Fruit fly (Drosophila melanogaster) whole organism, embryonic: ENCODE data around the gene srl.

Source experiments
- Abd-B ChIP-seq: fragments of 200-800 bp; sonication (Bioruptor generic); optimal IDR thresholded peaks from 2 replicates; lab custom pipeline; 2018; ENCODE audit warnings: missing biosample characterization, mild to moderate bottlenecking, missing genetic modification characterization, moderate library complexity
- Antp ChIP-seq: fragments of 200-800 bp; sonication (Bioruptor generic); optimal IDR thresholded peaks from 3 replicates; lab custom pipeline; 2016; ENCODE audit warnings: missing biosample characterization, missing genetic modification characterization
- B-H2 ChIP-seq: fragments of 200-800 bp; sonication (Bioruptor generic); optimal IDR thresholded peaks from 2 replicates; lab custom pipeline; 2018; ENCODE audit warnings: missing biosample characterization, mild to moderate bottlenecking, missing genetic modification characterization
- CG11093 ChIP-seq: fragments of 200-800 bp; sonication (Bioruptor generic); IDR thresholded peaks from 3 replicates; pipeline ENCODE4 v1.3.6; 2022; ENCODE audit warnings: missing biosample characterization, missing genetic modification characterization
- CG11456 ChIP-seq: fragments of 200-800 bp; sonication (Bioruptor generic); IDR thresholded peaks from 3 replicates; pipeline ENCODE4 v1.3.6; 2022; ENCODE audit warnings: missing biosample characterization, missing genetic modification characterization
- CG11723 ChIP-seq: fragments of 200-800 bp; sonication (Bioruptor generic); optimal IDR thresholded peaks from 2 replicates; lab custom pipeline; 2017; ENCODE audit warnings: missing biosample characterization, mild to moderate bottlenecking, missing genetic modification characterization
- CG12744 ChIP-seq: fragments of 200-800 bp; sonication (Bioruptor generic); optimal IDR thresholded peaks from 2 replicates; lab custom pipeline; 2016; ENCODE audit warnings: missing biosample characterization, missing genetic modification characterization
- CG13123 ChIP-seq: fragments of 200-800 bp; sonication (Bioruptor generic); optimal IDR thresholded peaks from 2 replicates; lab custom pipeline; 2016; ENCODE audit warnings: missing biosample characterization, missing genetic modification characterization
- CG15011 ChIP-seq: fragments of 200-800 bp; sonication (Bioruptor generic); optimal IDR thresholded peaks from 3 replicates; lab custom pipeline; 2018; ENCODE audit warnings: missing biosample characterization, mild to moderate bottlenecking, missing genetic modification characterization
- CG1603 ChIP-seq: fragments of 200-800 bp; sonication (Bioruptor generic); optimal IDR thresholded peaks from 2 replicates; lab custom pipeline; 2019; ENCODE audit warnings: missing biosample characterization, mild to moderate bottlenecking, missing genetic modification characterization, moderate library complexity
- CG1647 ChIP-seq: fragments of 200-800 bp; sonication (Bioruptor generic); optimal IDR thresholded peaks from 3 replicates; lab custom pipeline; 2016; ENCODE audit warnings: missing biosample characterization, missing genetic modification characterization
- CG17186 ChIP-seq: fragments of 200-800 bp; sonication (Bioruptor generic); optimal IDR thresholded peaks from 3 replicates; lab custom pipeline; 2017; ENCODE audit warnings: missing biosample characterization, missing genetic modification reagents, missing genetic modification characterization
- CG18262 ChIP-seq: fragments of 200-800 bp; optimal IDR thresholded peaks from 3 replicates; lab custom pipeline; 2019; ENCODE audit warnings: missing biosample characterization, mild to moderate bottlenecking, missing genetic modification characterization, moderate library complexity
- CG18764 ChIP-seq: fragments of 200-800 bp; sonication (Bioruptor generic); optimal IDR thresholded peaks from 3 replicates; lab custom pipeline; 2016; ENCODE audit warnings: missing biosample characterization, missing genetic modification characterization
- CG2889 ChIP-seq: fragments of 200-800 bp; sonication (Bioruptor generic); IDR thresholded peaks from 3 replicates; pipeline ENCODE4 v1.3.6; 2022; ENCODE audit warnings: missing biosample characterization, missing genetic modification characterization
- CG31365 ChIP-seq: fragments of 200-800 bp; sonication (Bioruptor generic); optimal IDR thresholded peaks from 2 replicates; lab custom pipeline; 2018; ENCODE audit warnings: missing biosample characterization, mild to moderate bottlenecking, missing genetic modification characterization
- CG33557 ChIP-seq: fragments of 200-800 bp; sonication (Bioruptor generic); optimal IDR thresholded peaks from 2 replicates; lab custom pipeline; 2019; ENCODE audit warnings: missing biosample characterization, mild to moderate bottlenecking, missing genetic modification characterization, moderate library complexity
- CG4282 ChIP-seq: fragments of 200-800 bp; sonication (Bioruptor generic); optimal IDR thresholded peaks from 2 replicates; lab custom pipeline; 2016; ENCODE audit warnings: missing biosample characterization, missing genetic modification characterization
- CG4424 ChIP-seq: fragments of 200-800 bp; sonication (Bioruptor generic); optimal IDR thresholded peaks from 3 replicates; lab custom pipeline; 2016; ENCODE audit warnings: missing biosample characterization, missing genetic modification characterization
- CG6765 ChIP-seq: fragments of 200-800 bp; sonication (Bioruptor generic); optimal IDR thresholded peaks from 3 replicates; lab custom pipeline; 2017; ENCODE audit warnings: missing biosample characterization, mild to moderate bottlenecking, missing genetic modification characterization
- D19A ChIP-seq: fragments of 200-800 bp; optimal IDR thresholded peaks from 3 replicates; lab custom pipeline; 2019; ENCODE audit warnings: missing biosample characterization, mild to moderate bottlenecking, missing genetic modification characterization, moderate library complexity
- Doc2 ChIP-seq: fragments of 200-800 bp; sonication (Bioruptor generic); IDR thresholded peaks from 2 replicates; pipeline ENCODE4 v1.3.6; 2022; ENCODE audit warnings: missing biosample characterization, missing genetic modification characterization
- Dp ChIP-seq: fragments of 200-800 bp; sonication (Bioruptor generic); optimal IDR thresholded peaks from 2 replicates; lab custom pipeline; 2018; ENCODE audit warnings: missing biosample characterization, mild to moderate bottlenecking, missing genetic modification characterization, moderate library complexity
- E2f2 ChIP-seq: fragments of 200-800 bp; sonication (Bioruptor generic); IDR thresholded peaks from 2 replicates; pipeline ENCODE4 v1.3.6; 2022; ENCODE audit warnings: missing biosample characterization, missing genetic modification characterization
- Fer2 ChIP-seq: fragments of 200-800 bp; sonication (Bioruptor generic); optimal IDR thresholded peaks from 2 replicates; lab custom pipeline; 2018; ENCODE audit warnings: missing biosample characterization, mild to moderate bottlenecking, missing genetic modification characterization, moderate library complexity
- Fer3 ChIP-seq: fragments of 200-800 bp; sonication (Bioruptor generic); optimal IDR thresholded peaks from 2 replicates; lab custom pipeline; 2018; ENCODE audit warnings: missing biosample characterization, mild to moderate bottlenecking, missing genetic modification characterization, moderate library complexity
- HmgD ChIP-seq: fragments of 200-800 bp; sonication (Bioruptor generic); optimal IDR thresholded peaks from 3 replicates; lab custom pipeline; 2016; ENCODE audit warnings: missing biosample characterization, missing genetic modification characterization
- Hmx ChIP-seq: fragments of 200-800 bp; sonication (Bioruptor generic); optimal IDR thresholded peaks from 2 replicates; lab custom pipeline; 2016; ENCODE audit warnings: missing biosample characterization, missing genetic modification characterization
- Hr39 ChIP-seq: fragments of >200 bp; optimal IDR thresholded peaks from 2 replicates; lab custom pipeline; 2017
- Hr78 ChIP-seq, 2 experiments: fragments of 200-800 bp in 1 of 2; fragments of >200 bp in 1 of 2; sonication (Bioruptor generic) in 1 of 2; optimal IDR thresholded peaks; 2 replicates each; lab custom pipeline; 2017 to 2019; ENCODE audit warnings: missing biosample characterization in 2 of 2, missing genetic modification characterization in 2 of 2, mild to moderate bottlenecking in 1 of 2, moderate library complexity in 1 of 2
- Kr ChIP-seq: fragments of 200-800 bp; sonication (Bioruptor generic); optimal IDR thresholded peaks from 2 replicates; lab custom pipeline; 2017; ENCODE audit warnings: missing biosample characterization, mild to moderate bottlenecking, missing genetic modification characterization
- Lpt ChIP-seq: fragments of >200 bp; optimal IDR thresholded peaks from 2 replicates; lab custom pipeline; 2018; ENCODE audit warnings: missing biosample characterization, missing genetic modification characterization
- Max ChIP-seq: fragments of 200-800 bp; sonication (Bioruptor generic); optimal IDR thresholded peaks from 2 replicates; lab custom pipeline; 2016; ENCODE audit warnings: missing biosample characterization, mild to moderate bottlenecking, missing genetic modification characterization
- Med ChIP-seq: fragments of 200-800 bp; sonication (Bioruptor generic); peaks from one replicate; lab custom pipeline; 2016; ENCODE audit warnings: missing biosample characterization, missing genetic modification characterization, mild to moderate bottlenecking, inconsistent platforms, moderate library complexity
- Myb ChIP-seq: fragments of 200-800 bp; sonication (Bioruptor generic); optimal IDR thresholded peaks from 2 replicates; lab custom pipeline; 2016; ENCODE audit warnings: missing biosample characterization, missing genetic modification characterization
- Nf-YA ChIP-seq: fragments of 200-800 bp; sonication (Bioruptor generic); IDR thresholded peaks from 2 replicates; pipeline ENCODE4 v1.3.6; 2022; ENCODE audit warnings: missing biosample characterization, missing genetic modification characterization
- Sin3A ChIP-seq: fragments of >200 bp; optimal IDR thresholded peaks from 2 replicates; lab custom pipeline; 2018
- Vsx1 ChIP-seq: fragments of 200-800 bp; sonication (Bioruptor generic); optimal IDR thresholded peaks from 2 replicates; lab custom pipeline; 2017; ENCODE audit warnings: missing biosample characterization, mild to moderate bottlenecking, missing genetic modification characterization, missing genetic modification reagents
- ase ChIP-seq: fragments of 200-800 bp; sonication (Bioruptor generic); IDR thresholded peaks from 3 replicates; pipeline ENCODE4 v1.3.6; 2022; ENCODE audit warnings: missing biosample characterization, missing genetic modification characterization
- bab2 ChIP-seq: fragments of 200-800 bp; sonication (Bioruptor generic); optimal IDR thresholded peaks from 2 replicates; lab custom pipeline; 2016; ENCODE audit warnings: missing biosample characterization, missing genetic modification characterization
- disco-r ChIP-seq: fragments of 200-800 bp; sonication (Bioruptor generic); optimal IDR thresholded peaks from 2 replicates; lab custom pipeline; 2016; ENCODE audit warnings: missing biosample characterization, missing genetic modification characterization
- fd3F ChIP-seq: fragments of 200-800 bp; sonication (Bioruptor generic); optimal IDR thresholded peaks from 2 replicates; lab custom pipeline; 2018; ENCODE audit warnings: missing biosample characterization, mild to moderate bottlenecking, missing genetic modification characterization, moderate library complexity
- gce ChIP-seq: fragments of 200-800 bp; sonication (Bioruptor generic); IDR thresholded peaks from 3 replicates; pipeline ENCODE4 v1.3.6; 2022; ENCODE audit warnings: missing biosample characterization, missing genetic modification characterization
- inv ChIP-seq: fragments of 200-800 bp; sonication (Bioruptor generic); IDR thresholded peaks from 2 replicates; pipeline ENCODE4 v1.3.6; 2022; ENCODE audit warnings: missing biosample characterization, missing genetic modification characterization; ENCODE audit not compliant: partially characterized antibody
- luna ChIP-seq: fragments of 200-800 bp; sonication (Bioruptor generic); optimal IDR thresholded peaks from 2 replicates; lab custom pipeline; 2016; ENCODE audit warnings: missing biosample characterization, missing genetic modification characterization
- mam ChIP-seq: fragments of 200-800 bp; sonication (Bioruptor generic); optimal IDR thresholded peaks from 3 replicates; lab custom pipeline; 2016; ENCODE audit warnings: missing biosample characterization, missing genetic modification characterization
- pum ChIP-seq: fragments of 200-800 bp; sonication (Bioruptor generic); optimal IDR thresholded peaks from 2 replicates; lab custom pipeline; 2016; ENCODE audit warnings: missing biosample characterization, missing genetic modification characterization
- pzg ChIP-seq: fragments of 200-800 bp; sonication (Bioruptor generic); optimal IDR thresholded peaks from 3 replicates; lab custom pipeline; 2018; ENCODE audit warnings: missing biosample characterization, mild to moderate bottlenecking, missing genetic modification characterization, moderate library complexity
- rib ChIP-seq: fragments of 200-800 bp; sonication (Bioruptor generic); IDR thresholded peaks from 2 replicates; pipeline ENCODE4 v1.3.6; 2022; ENCODE audit warnings: missing biosample characterization, missing genetic modification characterization
- sim ChIP-seq: fragments of 200-800 bp; sonication (Bioruptor generic); IDR thresholded peaks from 2 replicates; pipeline ENCODE4 v1.3.6; 2022; ENCODE audit warnings: missing biosample characterization, missing genetic modification characterization
- trh ChIP-seq: fragments of 200-800 bp; sonication (Bioruptor generic); optimal IDR thresholded peaks from 2 replicates; lab custom pipeline; 2016; ENCODE audit warnings: missing biosample characterization, missing genetic modification characterization

srl gene

DNA sequence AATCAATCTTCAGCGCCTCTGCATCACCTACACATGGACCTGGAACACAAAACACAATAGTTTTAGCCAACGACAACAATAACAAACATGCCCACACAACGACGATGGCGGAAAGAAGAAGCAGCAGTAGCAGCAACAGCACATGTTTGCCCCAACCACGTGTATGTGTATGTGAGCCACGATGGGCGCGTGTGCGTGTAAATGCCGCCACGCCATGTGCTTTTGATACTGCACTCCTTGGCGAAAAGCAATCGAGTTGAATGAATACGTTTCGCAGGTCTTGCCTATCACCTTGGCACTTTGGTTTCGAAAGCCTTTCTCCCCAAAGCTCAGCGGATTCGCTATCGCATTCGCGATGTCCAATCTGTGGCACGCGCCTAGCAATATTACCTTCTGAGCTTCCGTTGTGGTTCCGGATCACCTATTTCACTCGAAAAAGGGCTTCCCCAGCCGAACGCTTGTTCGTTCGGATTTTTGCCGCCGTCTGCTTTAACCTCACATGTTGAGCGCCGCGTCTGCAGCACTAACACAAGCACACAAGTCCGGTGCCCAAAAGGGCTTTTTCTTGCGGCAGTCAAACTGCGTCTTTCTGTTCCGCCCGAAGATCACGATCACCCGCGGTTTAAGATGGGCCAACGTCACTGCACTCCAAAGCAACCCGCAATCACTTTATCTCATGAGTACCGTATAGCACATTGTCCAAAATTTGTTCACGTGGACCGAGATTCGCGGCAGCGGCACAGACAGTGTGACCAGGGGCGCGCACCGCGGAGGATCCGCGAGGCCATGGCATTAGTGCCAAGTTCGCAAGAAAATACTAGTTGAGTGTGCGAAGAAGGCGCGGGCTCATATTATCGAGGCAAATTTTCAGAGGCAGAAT, at the start of gene srl:
srl (minus strand) TSS at position 751 of the 880 bp plus-strand sequence.
- TF ChIP-seq ase (GFP tag; lab: Robert Waterston, UW): no peak
- TF ChIP-seq CG1647 (GFP tag; lab: Kevin White, UChicago): no peak
- no peak for TF ChIP-seq Hmx (GFP tag; lab: Kevin White, UChicago)
- TF ChIP-seq CG4282: no peak
- no peak for TF ChIP-seq sim (GFP tag; lab: Robert Waterston, UW)
- TF ChIP-seq Lpt (GFP tag; lab: Kevin White, UChicago): no peak
- no peak for TF ChIP-seq CG18764 (GFP tag; lab: Kevin White, UChicago)
- no peak for TF ChIP-seq inv (GFP tag; lab: Robert Waterston, UW)
- no peak for TF ChIP-seq Vsx1
- TF ChIP-seq CG11456: no peak
- no peak for TF ChIP-seq CG6765 (GFP tag; lab: Kevin White, UChicago)
- TF ChIP-seq bab2: no peak
- TF ChIP-seq Antp (GFP tag; lab: Kevin White, UChicago): no peak
- peak; percentile 83 for TF ChIP-seq E2f2 (GFP tag; lab: Robert Waterston, UW)
- no peak for TF ChIP-seq Hr39
- TF ChIP-seq luna: no peak
- no peak for TF ChIP-seq gce
- TF ChIP-seq Med (GFP tag; lab: Kevin White, UChicago): peak; percentile 86
- no peak for TF ChIP-seq mam (GFP tag; lab: Kevin White, UChicago)
- TF ChIP-seq B-H2: no peak
- no peak for TF ChIP-seq trh (GFP tag; lab: Kevin White, UChicago)
- no peak for TF ChIP-seq CG13123 (GFP tag; lab: Kevin White, UChicago)
- TF ChIP-seq CG11723 (GFP tag; lab: Kevin White, UChicago): no peak
- peak; percentile 23 for TF ChIP-seq Myb (GFP tag; lab: Kevin White, UChicago)
- no peak for TF ChIP-seq Kr (GFP tag; lab: Kevin White, UChicago)
- no peak for TF ChIP-seq CG4424 (GFP tag; lab: Kevin White, UChicago)
- no peak for TF ChIP-seq Fer2
- TF ChIP-seq Max (GFP tag; lab: Kevin White, UChicago): peak; percentile 85
- TF ChIP-seq CG11093 (GFP tag; lab: Robert Waterston, UW): no peak
- peak; percentile 76 for TF ChIP-seq Sin3A (lab: Kevin White, UChicago)
- no peak for TF ChIP-seq Hr78 (GFP tag; optimal IDR thresholded peaks at IDR 0.05; lab: Kevin White, UChicago)
- TF ChIP-seq rib: no peak
- peak; percentile 21 for TF ChIP-seq D19A (tag; lab: Kevin White, UChicago)
- TF ChIP-seq CG33557 (GFP tag; lab: Kevin White, UChicago): no peak
- no peak for TF ChIP-seq CG31365 (tag; lab: Kevin White, UChicago)
- no peak for TF ChIP-seq Nf-YA (GFP tag; lab: Robert Waterston, UW)
- TF ChIP-seq disco-r (GFP tag; lab: Kevin White, UChicago): no peak
- peak; percentile 52 for TF ChIP-seq HmgD (GFP tag; lab: Kevin White, UChicago)
- TF ChIP-seq Abd-B (GFP tag; lab: Kevin White, UChicago): no peak
- no peak for TF ChIP-seq CG12744
- no peak for TF ChIP-seq pum (GFP tag; lab: Kevin White, UChicago)
- no peak for TF ChIP-seq CG2889 (GFP tag; lab: Robert Waterston, UW)
- no peak for TF ChIP-seq Fer3
- peak; percentile 78 for TF ChIP-seq Dp (GFP tag; lab: Kevin White, UChicago)
- peak; percentile 72 for TF ChIP-seq CG1603
- no peak for TF ChIP-seq Doc2 (GFP tag; lab: Robert Waterston, UW)
- peak; percentile 93 for TF ChIP-seq CG17186 (GFP tag; lab: Kevin White, UChicago)
- TF ChIP-seq CG18262 (tag; lab: Kevin White, UChicago): no peak
- TF ChIP-seq fd3F (GFP tag; lab: Kevin White, UChicago): no peak
- TF ChIP-seq pzg (GFP tag; lab: Kevin White, UChicago): peak; percentile 95
- no peak for TF ChIP-seq CG15011 (GFP tag; lab: Kevin White, UChicago)
